Fruit fly (Drosophila melanogaster): Measurements from ENCODE around the gene Ype.

The Ype gene

DNA sequence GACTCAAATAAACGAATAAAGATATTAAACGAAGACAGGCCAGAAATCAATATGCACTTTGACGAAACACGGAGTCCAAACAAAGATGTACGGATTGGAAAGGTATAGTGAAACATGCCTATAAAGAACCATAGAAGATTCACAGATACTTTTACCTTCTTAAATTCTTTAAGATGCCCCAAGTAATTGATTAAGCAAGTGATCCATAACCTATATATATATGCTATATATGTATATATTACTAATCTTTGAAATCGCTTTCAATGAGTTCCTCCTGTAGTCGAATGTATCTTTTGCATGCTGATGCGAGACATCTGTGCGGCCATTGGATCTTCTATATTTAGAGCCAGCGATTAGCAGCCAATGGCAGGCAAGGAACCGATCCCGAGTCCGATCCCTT, 19.1 kb downstream of the Ype start, which contains the start of gene dmrt11E (continued):
- no peak for TF ChIP-seq CG7928 (GFP tag; optimal IDR thresholded peaks at IDR 0.05)
- TF ChIP-seq ewg (GFP tag; optimal IDR thresholded peaks at IDR 0.05): peak; percentile 35
- no peak for TF ChIP-seq Bteb2 (GFP tag; optimal IDR thresholded peaks at IDR 0.05)
- TF ChIP-seq D19B (GFP tag; optimal IDR thresholded peaks at IDR 0.05): no peak
- no peak for TF ChIP-seq CG1647 (GFP tag; optimal IDR thresholded peaks at IDR 0.05)
- no peak for TF ChIP-seq kni (GFP tag; optimal IDR thresholded peaks at IDR 0.05)
- TF ChIP-seq az2 (GFP tag; optimal IDR thresholded peaks at IDR 0.05): peak; percentile 55
- no peak for TF ChIP-seq Opbp (GFP tag; IDR thresholded peaks at IDR 0.05; ENCODE audit: partially characterized antibody)
- TF ChIP-seq HLH3B (GFP tag; IDR thresholded peaks at IDR 0.05): peak; percentile 48; the same call in 1 of the 2 replicates
- peak in 1 of 2 experiments; percentile 62 for TF ChIP-seq Hr51 (GFP tag; optimal IDR thresholded peaks at IDR 0.05)
- TF ChIP-seq CG12104 (GFP tag; optimal IDR thresholded peaks at IDR 0.05): peak; percentile 28
- TF ChIP-seq pho (GFP tag; optimal IDR thresholded peaks at IDR 0.05): no peak
- peak; percentile 47 for TF ChIP-seq CG1602 (GFP tag; optimal IDR thresholded peaks at IDR 0.05)
- 0 out of 2 replicates have a peak, but pooled peaks have one; percentile 20 for TF ChIP-seq CG9215 (GFP tag; IDR thresholded peaks at IDR 0.05)
- TF ChIP-seq B-H1 (GFP tag; IDR thresholded peaks at IDR 0.05): no peak
- TF ChIP-seq CG4328 (GFP tag; optimal IDR thresholded peaks at IDR 0.05): no peak
- no peak for TF ChIP-seq CG31224 (GFP tag; IDR thresholded peaks at IDR 0.05)
- no peak for TF ChIP-seq dimm (GFP tag; IDR thresholded peaks at IDR 0.05)
- TF ChIP-seq esg (GFP tag; conservative IDR thresholded peaks at IDR 0.05): peak; percentile 45
- no peak for TF ChIP-seq mld (GFP tag; IDR thresholded peaks at IDR 0.05; ENCODE audit: partially characterized antibody)
- TF ChIP-seq gem (tag; optimal IDR thresholded peaks at IDR 0.05): peak; percentile 82
- TF ChIP-seq sob (GFP tag; IDR thresholded peaks at IDR 0.05): peak; percentile 45; the same call in 1 of the 2 replicates
- no peak for TF ChIP-seq Vsx1 (GFP tag; optimal IDR thresholded peaks at IDR 0.05)
- TF ChIP-seq E2f2 (GFP tag; IDR thresholded peaks at IDR 0.05): 0 out of 2 replicates have a peak, but pooled peaks have one; percentile 16
- 0 out of 2 replicates have a peak, but pooled peaks have one; percentile 12 for TF ChIP-seq Drgx (GFP tag; IDR thresholded peaks at IDR 0.05)
- no peak for TF ChIP-seq en (GFP tag; optimal IDR thresholded peaks at IDR 0.05)
- TF ChIP-seq Atf-2 (GFP tag; optimal IDR thresholded peaks at IDR 0.05): no peak
- TF ChIP-seq tx (GFP tag; optimal IDR thresholded peaks at IDR 0.05): no peak
- TF ChIP-seq croc (GFP tag; conservative IDR thresholded peaks at IDR 0.05): peak; percentile 72
- TF ChIP-seq CG15514 (GFP tag; optimal IDR thresholded peaks at IDR 0.05): no peak
- peak; percentile 54; the same call in 2 of the 3 replicates for TF ChIP-seq CG11695 (GFP tag; IDR thresholded peaks at IDR 0.05)
- peak; percentile 22 for TF ChIP-seq Usf (GFP tag; optimal IDR thresholded peaks at IDR 0.05)
- TF ChIP-seq dan (GFP tag; IDR thresholded peaks at IDR 0.05): no peak
- no peak for TF ChIP-seq hb (GFP tag; IDR thresholded peaks at IDR 0.05; ENCODE audit: partially characterized antibody)
- TF ChIP-seq CG9437 (GFP tag; optimal IDR thresholded peaks at IDR 0.05): peak; percentile 9
- peak; percentile 58 for TF ChIP-seq Xbp1 (GFP tag; optimal IDR thresholded peaks at IDR 0.05)
- TF ChIP-seq Mes4 (GFP tag; optimal IDR thresholded peaks at IDR 0.05): no peak
- TF ChIP-seq Scr (GFP tag; IDR thresholded peaks at IDR 0.05; ENCODE audit: partially characterized antibody): no peak
- TF ChIP-seq CG11696 (GFP tag; IDR thresholded peaks at IDR 0.05): 0 out of 2 replicates have a peak, but pooled peaks have one; percentile 28
- peak; percentile 62 for TF ChIP-seq oc (tag; optimal IDR thresholded peaks at IDR 0.05)
- peak; percentile 58; the same call in 1 of the 2 replicates for TF ChIP-seq CG32772 (GFP tag; IDR thresholded peaks at IDR 0.05)
- no peak for TF ChIP-seq corto (GFP tag; optimal IDR thresholded peaks at IDR 0.05)
- no peak for TF ChIP-seq crp (GFP tag; optimal IDR thresholded peaks at IDR 0.05)
- no peak for TF ChIP-seq CG4282 (GFP tag; optimal IDR thresholded peaks at IDR 0.05)
- TF ChIP-seq bowl (GFP tag; IDR thresholded peaks at IDR 0.05): no peak
- peak; percentile 44; the same call in 1 of the 2 replicates for TF ChIP-seq wor (GFP tag; IDR thresholded peaks at IDR 0.05)
- no peak for TF ChIP-seq CG4730 (GFP tag; IDR thresholded peaks at IDR 0.05)
- no peak for TF ChIP-seq CG18011 (GFP tag; optimal IDR thresholded peaks at IDR 0.05)
- no peak for TF ChIP-seq al (GFP tag; IDR thresholded peaks at IDR 0.05)
- TF ChIP-seq Hr3 (GFP tag; optimal IDR thresholded peaks at IDR 0.05): peak; percentile 56
- TF ChIP-seq jing (GFP tag; optimal IDR thresholded peaks at IDR 0.05): peak; percentile 44
